Worm (Caenorhabditis elegans): ENCODE results near the gene faxc-1.

faxc-1 gene

DNA sequence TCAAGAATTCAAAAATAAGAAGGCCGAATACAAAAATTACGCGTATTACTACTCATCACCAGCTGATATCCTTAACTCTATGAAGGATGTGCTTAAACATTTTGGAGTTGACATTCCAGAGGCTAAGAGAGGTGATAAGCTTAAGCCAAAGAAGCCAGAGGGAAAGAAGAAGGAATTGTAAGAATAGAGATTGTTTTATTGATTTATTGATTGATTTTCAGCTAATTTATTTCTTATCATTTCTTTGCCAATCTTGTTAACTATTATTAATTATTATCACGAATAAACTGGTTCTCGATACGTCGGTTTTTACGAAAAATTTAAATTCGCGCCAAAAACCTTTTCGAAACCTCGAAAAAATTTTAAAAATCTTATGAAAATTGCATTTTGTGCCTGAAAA, 22.2 kb upstream of the faxc-1 start:
- TF ChIP-seq aptf-2 (GFP tag; conservative IDR thresholded peaks at IDR 0.05) (no peak), F10E7.11 (tag; optimal IDR thresholded peaks at IDR 0.05) (no peak), hlh-12 (tag; optimal IDR thresholded peaks at IDR 0.05) (no peak), tbp1 (GFP tag; optimal IDR thresholded peaks at IDR 0.05) (no peak), somi-1 (GFP tag; optimal IDR thresholded peaks at IDR 0.05) (no peak), efl-1 (GFP tag; optimal IDR thresholded peaks at IDR 0.05) (no peak), T07F8.4 (tag; optimal IDR thresholded peaks at IDR 0.05) (no peak), ztf-26 (tag; optimal IDR thresholded peaks at IDR 0.05) (no peak), lsl-1 (GFP tag; optimal IDR thresholded peaks at IDR 0.05) (no peak), Y56A3A.18 (GFP tag; IDR thresholded peaks at IDR 0.05) (no peak), tlf-1 (GFP tag; optimal IDR thresholded peaks at IDR 0.05) (no peak), nhr-27 (tag; optimal IDR thresholded peaks at IDR 0.05) (no peak), hrde-1 (tag; optimal IDR thresholded peaks at IDR 0.05; ENCODE audit: borderline replicate concordance) (no peak), ztf-3 (GFP tag; optimal IDR thresholded peaks at IDR 0.05) (no peak), nfya-1 (tag; optimal IDR thresholded peaks at IDR 0.05; ENCODE audit: borderline replicate concordance, insufficient read depth) (no peak), cebp-1 (GFP tag; IDR thresholded peaks at IDR 0.05) (no peak), cebp-1 (tag; optimal IDR thresholded peaks at IDR 0.05) (no peak)

DNA sequence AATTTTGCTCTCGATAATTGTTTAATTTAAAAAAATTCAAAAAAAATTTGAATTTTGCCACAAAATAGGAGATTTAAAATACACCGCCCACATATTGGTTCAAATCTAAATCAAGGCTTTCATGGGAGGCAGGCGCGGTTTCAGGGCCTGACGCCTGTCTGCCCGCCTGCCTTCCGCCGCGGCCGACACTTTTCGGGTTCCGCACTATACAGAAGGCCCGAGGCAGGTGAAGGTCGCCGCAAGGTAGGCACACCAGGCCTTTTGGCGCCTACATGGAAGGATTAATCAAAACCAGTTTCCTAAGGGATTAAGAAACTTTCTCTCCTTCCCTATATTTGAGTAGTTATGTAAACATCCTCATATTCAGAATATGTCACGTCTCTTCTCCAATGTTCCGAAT, 21.4 kb upstream of the faxc-1 start, which contains the start of gene Y57A10A.24:
Gene Y57A10A.24 (plus strand): TSS at position 396 of the 400 bp plus-strand sequence.
- no peak for TF ChIP-seq nhr-80 (tag; optimal IDR thresholded peaks at IDR 0.05)
- TF ChIP-seq egrh-3 (GFP tag; IDR thresholded peaks at IDR 0.05): peak; percentile 36; the same call in 1 of the 2 replicates
- TF ChIP-seq T26A5.8 (tag; optimal IDR thresholded peaks at IDR 0.05): no peak
- no peak for TF ChIP-seq sptf-2 (GFP tag; optimal IDR thresholded peaks at IDR 0.05)
- no peak for TF ChIP-seq madf-3 (GFP tag; IDR thresholded peaks at IDR 0.05)
- no peak for TF ChIP-seq Y53F4B.3 (GFP tag; IDR thresholded peaks at IDR 0.05)
- TF ChIP-seq nhr-27 (tag; optimal IDR thresholded peaks at IDR 0.05): peak; percentile 4
- TF ChIP-seq F39B2.1 (GFP tag; IDR thresholded peaks at IDR 0.05): no peak
- TF ChIP-seq efl-1 (GFP tag; optimal IDR thresholded peaks at IDR 0.05): no peak

DNA sequence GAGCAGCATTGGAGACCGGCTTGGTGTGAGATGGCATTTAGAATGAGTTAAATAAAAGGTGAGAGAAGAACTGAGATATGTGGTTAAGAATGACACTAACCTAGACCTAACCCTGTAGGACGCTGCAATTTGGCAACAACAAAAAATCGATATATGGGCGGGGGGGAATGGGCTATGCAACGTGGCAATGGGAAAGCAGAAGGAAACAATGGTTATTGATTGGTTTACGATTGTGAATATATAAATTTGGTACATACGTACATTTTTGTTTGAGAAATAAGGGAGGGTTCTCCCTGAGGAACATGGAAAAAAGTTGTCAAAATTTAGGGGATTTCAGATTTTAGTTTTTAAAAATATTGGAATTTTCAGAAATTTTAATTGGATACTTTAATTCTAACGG, 14.9 kb upstream of the faxc-1 start, which contains the start of gene tag-276:
Gene tag-276 (minus strand): TSS at position 101 of the 400 bp plus-strand sequence.
- TF ChIP-seq Y95B8A.8 (GFP tag; IDR thresholded peaks at IDR 0.05): no peak
- TF ChIP-seq mxl-1 (tag; optimal IDR thresholded peaks at IDR 0.05): no peak
- no peak for TF ChIP-seq fkh-3 (tag; optimal IDR thresholded peaks at IDR 0.05)
- no peak for TF ChIP-seq ceh-40 (GFP tag; IDR thresholded peaks at IDR 0.05)
- TF ChIP-seq ceh-79 (tag; optimal IDR thresholded peaks at IDR 0.05): no peak
- no peak for TF ChIP-seq C06A6.2 (GFP tag; conservative IDR thresholded peaks at IDR 0.05)
- TF ChIP-seq mcd-1 (GFP tag; IDR thresholded peaks at IDR 0.05): no peak
- TF ChIP-seq ztf-3 (GFP tag; optimal IDR thresholded peaks at IDR 0.05): no peak
- no peak for TF ChIP-seq nhr-120 (GFP tag; IDR thresholded peaks at IDR 0.05)
- TF ChIP-seq Y67H2A.10 (GFP tag; conservative IDR thresholded peaks at IDR 0.05): no peak
- TF ChIP-seq ama-1 (optimal IDR thresholded peaks at IDR 0.05): no peak
- no peak for TF ChIP-seq ama-1 (GFP tag; optimal IDR thresholded peaks at IDR 0.05)
- no peak for TF ChIP-seq ccch-3 (GFP tag; optimal IDR thresholded peaks at IDR 0.05)

DNA sequence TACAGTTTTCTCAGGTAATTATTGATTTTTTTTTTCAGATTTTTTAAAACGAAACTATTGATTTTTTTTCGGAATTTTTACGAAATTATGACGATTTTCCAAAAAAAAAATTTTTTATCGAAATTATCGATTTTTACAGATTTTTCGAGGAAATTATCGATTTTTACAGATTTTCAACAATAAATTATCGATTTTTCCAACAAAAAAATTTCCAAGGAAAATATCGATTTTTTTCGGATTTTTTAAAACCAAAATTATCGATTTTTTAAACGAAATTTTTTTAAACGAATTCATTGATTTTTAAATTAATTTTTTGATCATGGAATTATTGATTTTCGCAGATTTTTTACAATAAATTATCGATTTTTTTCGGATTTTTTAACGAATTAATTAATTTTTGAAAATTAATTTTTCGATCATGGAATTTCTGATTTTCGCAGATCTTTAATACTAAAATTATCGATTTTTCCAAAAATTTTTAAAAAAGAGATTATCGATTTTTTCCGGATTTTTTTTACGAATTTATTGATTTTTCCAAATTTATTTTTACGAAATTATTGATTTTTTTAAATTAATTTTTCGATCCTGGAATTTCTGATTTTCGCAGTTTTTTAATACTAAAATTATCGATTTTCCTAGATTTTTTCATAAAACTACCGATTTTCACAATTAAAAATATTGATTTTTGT, 8.3 kb upstream of the faxc-1 start:
- TF ChIP-seq chd-7 (tag; optimal IDR thresholded peaks at IDR 0.05): no peak
- no peak for TF ChIP-seq somi-1 (GFP tag; optimal IDR thresholded peaks at IDR 0.05)
- no peak for TF ChIP-seq lin-40 (tag; optimal IDR thresholded peaks at IDR 0.05)
- no peak for TF ChIP-seq nhr-120 (GFP tag; IDR thresholded peaks at IDR 0.05)
- no peak for TF ChIP-seq sea-2 (GFP tag; IDR thresholded peaks at IDR 0.05)
- no peak for TF ChIP-seq let-607 (tag; optimal IDR thresholded peaks at IDR 0.05)
